Worm (Caenorhabditis elegans) whole organism, mixed stage, embryonic: ENCODE data around the gene srw-35.
"Not testable (repeated sequence)": the region's sequence is repeated elsewhere in the genome, so short reads cannot be mapped to it uniquely, and the experiment has no call there.

Source experiments
- M03D4.4 ChIP-seq: sonication (generic microtip); optimal IDR thresholded peaks from 2 replicates; lab custom pipeline; 2017; ENCODE audit warnings: mild to moderate bottlenecking, missing genetic modification characterization, missing compliant biosample characterization
- bed-3 ChIP-seq: fragments of 200-800 bp; sonication (Bioruptor generic); optimal IDR thresholded peaks from 3 replicates; lab custom pipeline; 2018; ENCODE audit warnings: mild to moderate bottlenecking, missing genetic modification characterization, moderate library complexity, missing compliant biosample characterization
- blmp-1 ChIP-seq: fragments of 150-350 bp; optimal IDR thresholded peaks from 2 replicates; lab custom pipeline; 2014; ENCODE audit warnings: missing biosample characterization, missing genetic modification characterization
- ceh-39 ChIP-seq: fragments of 150-350 bp; optimal IDR thresholded peaks from 2 replicates; lab custom pipeline; 2014; ENCODE audit warnings: missing biosample characterization, missing genetic modification characterization
- ceh-43 ChIP-seq: fragments of 200-800 bp; sonication (Bioruptor generic); optimal IDR thresholded peaks from 2 replicates; lab custom pipeline; 2018; ENCODE audit warnings: mild to moderate bottlenecking, missing genetic modification characterization, moderate library complexity, missing compliant biosample characterization
- ceh-83 ChIP-seq: fragments of 200-800 bp; sonication (Bioruptor generic); optimal IDR thresholded peaks from 2 replicates; lab custom pipeline; 2018; ENCODE audit warnings: mild to moderate bottlenecking, missing genetic modification characterization, missing compliant biosample characterization
- ces-1 ChIP-seq: fragments of 150-350 bp; optimal IDR thresholded peaks from 2 replicates; lab custom pipeline; 2014; ENCODE audit warnings: missing biosample characterization, missing genetic modification reagents, missing genetic modification characterization
- cnd-1 ChIP-seq: fragments of 200-800 bp; sonication (Bioruptor generic); optimal IDR thresholded peaks from 2 replicates; lab custom pipeline; 2018; ENCODE audit warnings: mild to moderate bottlenecking, missing genetic modification characterization, missing compliant biosample characterization
- drap-1 ChIP-seq: fragments of 200-800 bp; sonication (Bioruptor generic); optimal IDR thresholded peaks from 3 replicates; lab custom pipeline; 2018; ENCODE audit warnings: mild to moderate bottlenecking, missing genetic modification characterization, missing compliant biosample characterization
- elt-3 ChIP-seq: fragments of 150-350 bp; optimal IDR thresholded peaks from 2 replicates; lab custom pipeline; 2014; ENCODE audit warnings: missing biosample characterization, missing genetic modification characterization
- flh-1 ChIP-seq: fragments of 200-800 bp; sonication (Bioruptor generic); optimal IDR thresholded peaks from 2 replicates; lab custom pipeline; 2018; ENCODE audit warnings: mild to moderate bottlenecking, missing genetic modification characterization, moderate library complexity, missing compliant biosample characterization
- ham-2 ChIP-seq: fragments of 200-800 bp; sonication (Bioruptor generic); optimal IDR thresholded peaks from 2 replicates; lab custom pipeline; 2018; ENCODE audit warnings: mild to moderate bottlenecking, missing genetic modification characterization, missing compliant biosample characterization
- lin-13 ChIP-seq: fragments of 150-350 bp; optimal IDR thresholded peaks from 2 replicates; lab custom pipeline; 2014; ENCODE audit warnings: missing biosample characterization, missing genetic modification characterization
- lin-32 ChIP-seq: fragments of 200-800 bp; sonication (Bioruptor generic); optimal IDR thresholded peaks from 2 replicates; lab custom pipeline; 2018; ENCODE audit warnings: mild to moderate bottlenecking, missing genetic modification characterization, missing compliant biosample characterization
- lsy-2 ChIP-seq: fragments of 150-350 bp; optimal IDR thresholded peaks from 2 replicates; lab custom pipeline; 2014; ENCODE audit warnings: missing biosample characterization, missing genetic modification characterization
- mab-5 ChIP-seq: fragments of 150-350 bp; optimal IDR thresholded peaks from 2 replicates; lab custom pipeline; 2014; ENCODE audit warnings: missing biosample characterization, missing genetic modification characterization
- mep-1 ChIP-seq: fragments of 150-350 bp; optimal IDR thresholded peaks from 2 replicates; lab custom pipeline; 2017; ENCODE audit warnings: missing biosample characterization, missing genetic modification reagents, missing genetic modification characterization, inconsistent platforms
- nhr-12 ChIP-seq: fragments of 150-350 bp; optimal IDR thresholded peaks from 2 replicates; lab custom pipeline; 2014; ENCODE audit warnings: missing biosample characterization, missing genetic modification characterization
- nhr-2 ChIP-seq: fragments of 150-350 bp; optimal IDR thresholded peaks from 2 replicates; lab custom pipeline; 2014; ENCODE audit warnings: missing biosample characterization, missing genetic modification characterization
- nhr-237 ChIP-seq: fragments of 150-350 bp; optimal IDR thresholded peaks from 2 replicates; lab custom pipeline; 2014; ENCODE audit warnings: missing biosample characterization, missing genetic modification characterization
- nhr-28 ChIP-seq: fragments of 150-350 bp; optimal IDR thresholded peaks from 2 replicates; lab custom pipeline; 2014; ENCODE audit warnings: missing biosample characterization, missing genetic modification characterization
- nhr-76 ChIP-seq: sonication (generic microtip); optimal IDR thresholded peaks from 2 replicates; lab custom pipeline; 2017; ENCODE audit warnings: missing biosample characterization, missing genetic modification characterization
- pha-4 ChIP-seq: fragments of 150-350 bp; optimal IDR thresholded peaks from 2 replicates; lab custom pipeline; 2018; ENCODE audit warnings: missing biosample characterization, missing genetic modification reagents, missing genetic modification characterization
- sem-2 ChIP-seq: fragments of 200-800 bp; sonication (Bioruptor generic); optimal IDR thresholded peaks from 2 replicates; lab custom pipeline; 2018; ENCODE audit warnings: mild to moderate bottlenecking, missing genetic modification characterization, missing compliant biosample characterization
- snpc-4 ChIP-seq: fragments of 150-350 bp; optimal IDR thresholded peaks from 2 replicates; lab custom pipeline; 2014; ENCODE audit warnings: missing biosample characterization, missing genetic modification characterization
- sptf-1 ChIP-seq: sonication (generic microtip); optimal IDR thresholded peaks from 2 replicates; lab custom pipeline; 2017; ENCODE audit warnings: mild to moderate bottlenecking, missing genetic modification characterization, moderate library complexity, missing compliant biosample characterization
- tbx-8 ChIP-seq: fragments of 200-800 bp; sonication (Bioruptor generic); optimal IDR thresholded peaks from 2 replicates; lab custom pipeline; 2018; ENCODE audit warnings: mild to moderate bottlenecking, missing genetic modification characterization, moderate library complexity, missing compliant biosample characterization
- unc-120 ChIP-seq: sonication (generic microtip); optimal IDR thresholded peaks from 2 replicates; lab custom pipeline; 2017; ENCODE audit warnings: missing genetic modification characterization, missing compliant biosample characterization; ENCODE audit not compliant: poor library complexity, severe bottlenecking
- unc-39 ChIP-seq: fragments of 150-350 bp; optimal IDR thresholded peaks from 2 replicates; lab custom pipeline; 2014; ENCODE audit warnings: missing biosample characterization, missing genetic modification characterization
- unc-62 ChIP-seq: fragments of 150-350 bp; optimal IDR thresholded peaks from 2 replicates; lab custom pipeline; 2014; ENCODE audit warnings: missing biosample characterization, missing genetic modification reagents, missing genetic modification characterization
- ztf-11 ChIP-seq: fragments of 150-350 bp; optimal IDR thresholded peaks from 2 replicates; lab custom pipeline; 2014; ENCODE audit warnings: missing biosample characterization, missing genetic modification characterization

srw-35 gene

DNA sequence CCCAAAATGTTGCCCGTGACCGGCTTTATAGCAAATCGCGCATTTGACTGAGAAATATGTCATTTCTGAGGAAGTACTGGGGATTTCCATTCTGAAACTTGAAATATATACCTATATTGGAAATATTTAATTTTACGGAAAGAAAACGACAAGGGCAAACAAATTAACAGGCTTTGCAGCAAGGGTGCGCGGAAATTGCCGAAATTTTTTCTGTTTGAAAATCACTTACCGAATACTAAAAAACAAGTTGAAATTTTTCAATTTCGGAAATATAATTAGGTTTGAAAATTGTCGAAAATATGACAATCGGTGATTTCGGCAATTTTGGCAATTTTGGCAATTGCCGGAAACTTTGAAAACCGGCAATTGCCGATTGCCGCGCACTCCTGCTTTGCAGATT lies 33.5 kb downstream of the srw-35 start, which contains the start of gene nhr-54:
nhr-54 (minus strand) TSS at position 101 of the 400 bp plus-strand sequence.
- TF ChIP-seq ceh-43 (GFP tag; lab: Kevin White, UChicago): no peak
- no peak for TF ChIP-seq mab-5 (tag; lab: Kevin White, UChicago)
- TF ChIP-seq drap-1 (GFP tag; lab: Kevin White, UChicago): no peak
- TF ChIP-seq nhr-76 (tag; lab: Kevin White, UChicago): no peak
- TF ChIP-seq ham-2 (GFP tag; lab: Kevin White, UChicago): no peak
- no peak for TF ChIP-seq cnd-1 (tag; lab: Kevin White, UChicago)
- no peak for TF ChIP-seq nhr-237 (tag; lab: Kevin White, UChicago)

DNA sequence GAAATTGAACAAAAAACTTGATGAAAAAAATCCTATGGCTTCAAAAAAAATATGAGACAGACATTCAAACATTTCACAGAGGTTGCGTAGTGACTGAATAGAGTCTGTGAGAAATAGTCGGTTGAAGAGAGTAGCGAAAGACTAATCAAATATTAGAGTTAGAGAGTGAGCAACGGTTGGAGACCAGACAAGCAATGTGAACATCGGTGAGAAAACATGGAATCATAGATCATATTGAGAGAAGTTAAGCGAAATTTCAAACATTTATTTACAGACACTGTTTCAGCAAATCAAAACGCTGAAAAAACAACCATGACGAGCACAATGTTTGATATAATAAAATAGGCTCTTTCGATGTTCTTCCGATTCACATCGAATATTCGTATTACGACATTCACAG lies 34.3 kb downstream of the srw-35 start:
- TF ChIP-seq nhr-2 (tag; lab: Kevin White, UChicago) (no peak), unc-120 (tag; lab: Kevin White, UChicago) (no peak), mep-1 (no peak), sptf-1 (tag; lab: Kevin White, UChicago) (no peak), drap-1 (GFP tag; lab: Kevin White, UChicago) (no peak), pha-4 (no peak), lsy-2 (tag; lab: Kevin White, UChicago) (no peak), sem-2 (GFP tag; lab: Kevin White, UChicago) (no peak), unc-39 (no peak), unc-62 (no peak), snpc-4 (tag; lab: Kevin White, UChicago) (no peak), lin-13 (no peak), nhr-12 (no peak), mab-5 (tag; lab: Kevin White, UChicago) (no peak), flh-1 (GFP tag; lab: Kevin White, UChicago) (no peak), ceh-43 (GFP tag; lab: Kevin White, UChicago) (no peak), elt-3 (tag; lab: Kevin White, UChicago) (no peak), nhr-28 (tag; lab: Kevin White, UChicago) (no peak), bed-3 (GFP tag; lab: Kevin White, UChicago) (no peak), nhr-76 (tag; lab: Kevin White, UChicago) (no peak)

DNA sequence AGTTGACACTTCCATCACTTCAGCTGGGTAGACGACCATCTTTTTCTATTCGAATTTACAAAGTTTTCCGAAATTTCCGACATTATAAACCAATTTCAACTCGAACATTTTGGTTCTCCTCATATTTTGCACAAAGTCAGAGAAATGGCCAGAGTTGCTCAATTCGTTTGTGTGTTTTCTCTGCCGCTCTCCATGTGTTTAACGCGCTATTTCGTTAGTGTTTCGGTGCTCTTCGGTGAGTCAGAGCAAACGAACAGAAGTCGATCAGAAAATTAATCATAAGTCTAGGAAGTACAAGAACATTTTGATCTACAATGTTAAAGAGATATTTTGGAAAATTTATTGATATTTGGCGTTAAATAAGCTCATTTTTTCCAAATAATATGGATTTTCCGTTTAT lies 36.4 kb downstream of the srw-35 start, which contains the start of gene srr-3:
srr-3 (minus strand) TSS at position 101 of the 400 bp plus-strand sequence.
- TF ChIP-seq pha-4: no peak
- no peak for TF ChIP-seq lsy-2 (tag; lab: Kevin White, UChicago)
- no peak for TF ChIP-seq nhr-12
- TF ChIP-seq lin-13: no peak
- TF ChIP-seq tbx-8 (GFP tag; lab: Kevin White, UChicago): no peak
- TF ChIP-seq mab-5 (tag; lab: Kevin White, UChicago): no peak
- TF ChIP-seq ztf-11: no peak
- TF ChIP-seq, all 35 proteins: peak for 0

DNA sequence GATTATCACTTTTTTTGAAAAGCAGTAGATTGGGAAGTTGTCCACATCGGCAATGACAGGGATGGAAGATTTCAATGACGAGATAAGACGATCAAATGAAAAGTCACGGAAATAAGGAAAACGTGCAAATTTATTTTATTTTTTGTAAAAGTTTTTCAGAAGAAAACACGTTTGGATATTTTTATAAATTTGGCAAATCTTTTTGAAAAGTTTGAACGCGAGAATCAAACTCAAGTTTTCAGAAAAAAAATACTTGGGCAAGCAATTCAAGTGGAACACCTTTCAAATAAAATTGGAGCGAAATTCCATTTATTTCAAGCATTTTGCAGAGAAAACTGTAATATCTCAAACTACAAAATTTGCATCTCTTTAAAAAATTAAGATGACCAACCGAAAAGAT lies 42.8 kb downstream of the srw-35 start, which contains the start of gene F36D3.5:
F36D3.5 (minus strand) TSS at position 101 of the 400 bp plus-strand sequence.
- not testable (repeated sequence) for TF ChIP-seq ceh-83; lin-32 (GFP tag; lab: Kevin White, UChicago); ceh-39 (tag; lab: Kevin White, UChicago)

DNA sequence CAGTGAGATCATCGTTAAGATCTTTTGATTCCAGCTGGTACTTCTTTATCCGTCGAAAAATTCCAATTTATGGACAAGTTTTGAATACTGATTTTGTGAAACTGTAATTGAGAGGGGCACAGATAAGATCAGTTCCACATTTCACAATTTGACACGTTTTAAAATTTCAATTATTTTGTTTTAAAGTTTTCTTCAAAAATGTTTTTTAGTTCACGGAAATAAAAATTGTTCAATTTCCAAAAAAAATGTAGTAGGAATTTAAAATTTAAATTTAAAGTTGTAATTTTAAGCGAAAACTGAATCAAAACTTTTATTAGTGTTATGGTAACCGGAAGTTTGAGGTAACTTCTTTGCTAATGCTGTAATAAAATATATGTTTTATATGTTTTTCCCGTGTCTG lies 45.3 kb downstream of the srw-35 start, which contains the start of gene F36D3.4:
F36D3.4 (minus strand) TSS at position 101 of the 400 bp plus-strand sequence.
- TF ChIP-seq unc-39: no peak
- no peak for TF ChIP-seq blmp-1 (tag; lab: Kevin White, UChicago)
- no peak for TF ChIP-seq M03D4.4 (tag; lab: Kevin White, UChicago)
- no peak for TF ChIP-seq sptf-1 (tag; lab: Kevin White, UChicago)
- TF ChIP-seq cnd-1 (tag; lab: Kevin White, UChicago): no peak
- TF ChIP-seq ces-1 (GFP tag; lab: Kevin White, UChicago): no peak
- TF ChIP-seq lin-32 (GFP tag; lab: Kevin White, UChicago): no peak
- no peak for TF ChIP-seq ceh-83

DNA sequence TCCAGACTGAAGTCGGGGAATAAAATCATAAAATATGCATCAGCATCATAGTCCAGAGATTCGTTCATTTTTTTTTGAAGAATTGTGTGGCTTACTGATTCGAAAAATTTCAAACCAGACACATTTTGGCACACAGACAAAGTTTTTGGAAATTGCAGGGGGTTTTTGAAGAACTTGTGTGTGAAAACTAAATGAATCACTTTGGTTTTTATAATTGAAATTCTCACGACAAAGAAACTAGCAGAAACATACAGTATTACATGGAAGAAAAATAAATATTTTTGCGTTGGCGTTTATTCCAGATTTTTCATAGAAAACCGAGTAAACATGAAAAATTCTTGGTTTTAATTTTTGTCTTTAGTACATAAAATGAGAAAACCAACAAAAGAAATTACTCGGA lies 49.9 kb downstream of the srw-35 start, which contains the start of gene srw-34:
srw-34 (minus strand) TSS at position 101 of the 400 bp plus-strand sequence.
- TF ChIP-seq lin-32 (GFP tag; lab: Kevin White, UChicago) (no peak), mep-1 (no peak)
